Fruit fly (Drosophila melanogaster) whole organism, embryonic: ENCODE data around the gene CG4461.

Experiments
- Ada2b ChIP-seq: fragments of 200-800 bp; sonication (Bioruptor generic); IDR thresholded peaks from 2 replicates; pipeline ENCODE4 v1.3.6; 2022; ENCODE audit warnings: missing biosample characterization, missing genetic modification characterization
- CG11456 ChIP-seq: fragments of 200-800 bp; sonication (Bioruptor generic); IDR thresholded peaks from 3 replicates; pipeline ENCODE4 v1.3.6; 2022; ENCODE audit warnings: missing biosample characterization, missing genetic modification characterization
- CG12155 ChIP-seq: fragments of 200-800 bp; sonication (Bioruptor generic); optimal IDR thresholded peaks from 3 replicates; lab custom pipeline; 2016; ENCODE audit warnings: missing biosample characterization, missing genetic modification characterization
- CG12219 ChIP-seq: fragments of 200-800 bp; sonication (Bioruptor generic); optimal IDR thresholded peaks from 3 replicates; lab custom pipeline; 2018; ENCODE audit warnings: missing biosample characterization, mild to moderate bottlenecking, missing genetic modification characterization
- CG14710 ChIP-seq: fragments of 200-800 bp; sonication (Bioruptor generic); optimal IDR thresholded peaks from 3 replicates; lab custom pipeline; 2019; ENCODE audit warnings: missing biosample characterization, mild to moderate bottlenecking, missing genetic modification characterization, moderate library complexity
- CG14860 ChIP-seq: fragments of 200-800 bp; sonication (Bioruptor generic); IDR thresholded peaks from 3 replicates; pipeline ENCODE4 v1.3.6; 2022; ENCODE audit warnings: missing biosample characterization, missing genetic modification characterization; ENCODE audit not compliant: partially characterized antibody
- CG15696 ChIP-seq: fragments of 200-800 bp; sonication (Bioruptor generic); optimal IDR thresholded peaks from 2 replicates; lab custom pipeline; 2019; ENCODE audit warnings: missing biosample characterization, mild to moderate bottlenecking, missing genetic modification characterization, moderate library complexity
- CG1603 ChIP-seq: fragments of 200-800 bp; sonication (Bioruptor generic); optimal IDR thresholded peaks from 2 replicates; lab custom pipeline; 2019; ENCODE audit warnings: missing biosample characterization, mild to moderate bottlenecking, missing genetic modification characterization, moderate library complexity
- CG16863 ChIP-seq: fragments of 200-800 bp; sonication (Bioruptor generic); optimal IDR thresholded peaks from 3 replicates; lab custom pipeline; 2016; ENCODE audit warnings: missing biosample characterization, missing genetic modification characterization
- CG1792 ChIP-seq: fragments of 200-800 bp; sonication (Bioruptor generic); optimal IDR thresholded peaks from 2 replicates; lab custom pipeline; 2016; ENCODE audit warnings: missing biosample characterization, missing genetic modification characterization
- CG2120 ChIP-seq: fragments of 200-800 bp; sonication (Bioruptor generic); optimal IDR thresholded peaks from 3 replicates; lab custom pipeline; 2016; ENCODE audit warnings: missing biosample characterization, missing genetic modification characterization
- CG3065 ChIP-seq: fragments of 200-800 bp; sonication (Bioruptor generic); optimal IDR thresholded peaks from 2 replicates; lab custom pipeline; 2016; ENCODE audit warnings: missing biosample characterization, missing genetic modification characterization
- CG3995 ChIP-seq: fragments of 200-800 bp; sonication (Bioruptor generic); optimal IDR thresholded peaks from 3 replicates; lab custom pipeline; 2016; ENCODE audit warnings: missing biosample characterization, missing genetic modification characterization
- CG4360 ChIP-seq: fragments of 200-800 bp; sonication (Bioruptor generic); IDR thresholded peaks from 2 replicates; pipeline ENCODE4 v1.3.6; 2022; ENCODE audit warnings: missing biosample characterization, missing genetic modification characterization
- CG6689 ChIP-seq: fragments of 200-800 bp; sonication (Bioruptor generic); IDR thresholded peaks from 2 replicates; pipeline ENCODE4 v1.3.6; 2022; ENCODE audit warnings: missing biosample characterization, missing genetic modification characterization
- CG7839 ChIP-seq: fragments of 200-800 bp; sonication (Bioruptor generic); optimal IDR thresholded peaks from 3 replicates; lab custom pipeline; 2018; ENCODE audit warnings: missing biosample characterization, mild to moderate bottlenecking, missing genetic modification characterization, moderate library complexity
- CG8924 ChIP-seq: fragments of 200-800 bp; optimal IDR thresholded peaks from 3 replicates; lab custom pipeline; 2019; ENCODE audit warnings: missing biosample characterization, mild to moderate bottlenecking, missing genetic modification characterization, moderate library complexity
- CG9932 ChIP-seq: fragments of 200-800 bp; sonication (Bioruptor generic); IDR thresholded peaks from 2 replicates; pipeline ENCODE4 v1.3.6; 2022; ENCODE audit warnings: missing biosample characterization, missing genetic modification characterization
- D ChIP-seq, 2 experiments: fragments of 200-800 bp in 1 of 2; fragments of >200 bp in 1 of 2; sonication (Bioruptor generic) in 1 of 2; optimal IDR thresholded peaks; 2 replicates in 1 of 2; 3 replicates in 1 of 2; lab custom pipeline; 2017; ENCODE audit warnings: mild to moderate bottlenecking in 1 of 2, missing biosample characterization in 1 of 2, missing genetic modification characterization in 1 of 2, missing genetic modification reagents in 1 of 2
- Deaf1 ChIP-seq: fragments of 200-800 bp; optimal IDR thresholded peaks from 3 replicates; lab custom pipeline; 2019; ENCODE audit warnings: missing biosample characterization, mild to moderate bottlenecking, missing genetic modification characterization, moderate library complexity
- Drgx ChIP-seq: fragments of 200-800 bp; sonication (Bioruptor generic); IDR thresholded peaks from 2 replicates; pipeline ENCODE4 v1.3.6; 2022; ENCODE audit warnings: missing biosample characterization, missing genetic modification characterization
- Ets97D ChIP-seq: fragments of 200-800 bp; sonication (Bioruptor generic); optimal IDR thresholded peaks from 3 replicates; lab custom pipeline; 2016; ENCODE audit warnings: missing biosample characterization, missing genetic modification characterization
- Hr51 ChIP-seq, 2 experiments: fragments of 200-800 bp; sonication (Bioruptor generic); optimal IDR thresholded peaks; 2 replicates in 1 of 2; 3 replicates in 1 of 2; lab custom pipeline; 2016 to 2018; ENCODE audit warnings: missing biosample characterization in 2 of 2, missing genetic modification characterization in 2 of 2, mild to moderate bottlenecking in 1 of 2, moderate library complexity in 1 of 2
- Max ChIP-seq: fragments of 200-800 bp; sonication (Bioruptor generic); optimal IDR thresholded peaks from 2 replicates; lab custom pipeline; 2016; ENCODE audit warnings: missing biosample characterization, mild to moderate bottlenecking, missing genetic modification characterization
- Rfx ChIP-seq: fragments of 200-800 bp; sonication (Bioruptor generic); IDR thresholded peaks from 2 replicates; pipeline ENCODE4 v1.3.6; 2022; ENCODE audit warnings: missing biosample characterization, missing genetic modification characterization
- TFAM ChIP-seq: fragments of 200-800 bp; sonication (Bioruptor generic); optimal IDR thresholded peaks from 2 replicates; lab custom pipeline; 2017; ENCODE audit warnings: missing biosample characterization, missing genetic modification characterization, inconsistent platforms
- YL-1 ChIP-seq: fragments of 200-800 bp; sonication (Bioruptor generic); optimal IDR thresholded peaks from 3 replicates; lab custom pipeline; 2017; ENCODE audit warnings: missing biosample characterization, mild to moderate bottlenecking, missing genetic modification characterization
- bbx ChIP-seq: fragments of 200-800 bp; sonication (Bioruptor generic); IDR thresholded peaks from 2 replicates; pipeline ENCODE4 v1.3.6; 2022; ENCODE audit warnings: missing biosample characterization, missing genetic modification characterization; ENCODE audit not compliant: partially characterized antibody
- corto ChIP-seq: fragments of 200-800 bp; sonication (Bioruptor generic); optimal IDR thresholded peaks from 2 replicates; lab custom pipeline; 2016; ENCODE audit warnings: missing biosample characterization, mild to moderate bottlenecking, missing genetic modification characterization, moderate library complexity
- croc ChIP-seq: fragments of 200-800 bp; sonication (Bioruptor generic); conservative IDR thresholded peaks from 3 replicates; pipeline ENCODE4 v1.3.6; 2022; ENCODE audit warnings: missing biosample characterization, missing genetic modification characterization
- fu2 ChIP-seq: fragments of 200-800 bp; sonication (Bioruptor generic); optimal IDR thresholded peaks from 2 replicates; lab custom pipeline; 2016; ENCODE audit warnings: missing biosample characterization, missing genetic modification characterization
- ind ChIP-seq: fragments of 200-800 bp; sonication (Bioruptor generic); optimal IDR thresholded peaks from 3 replicates; lab custom pipeline; 2016; ENCODE audit warnings: missing biosample characterization, missing genetic modification characterization
- kay ChIP-seq: fragments of 200-800 bp; sonication (Bioruptor generic); optimal IDR thresholded peaks from 2 replicates; lab custom pipeline; 2016; ENCODE audit warnings: missing biosample characterization, missing genetic modification characterization
- klu ChIP-seq: fragments of 200-800 bp; sonication (Bioruptor generic); IDR thresholded peaks from 2 replicates; pipeline ENCODE4 v1.3.6; 2022; ENCODE audit warnings: missing biosample characterization, missing genetic modification characterization
- knrl ChIP-seq: fragments of 200-800 bp; sonication (Bioruptor generic); IDR thresholded peaks from 3 replicates; pipeline ENCODE4 v1.3.6; 2022; ENCODE audit warnings: missing biosample characterization, missing genetic modification characterization; ENCODE audit not compliant: partially characterized antibody
- lbe ChIP-seq: fragments of 200-800 bp; sonication (Bioruptor generic); optimal IDR thresholded peaks from 2 replicates; lab custom pipeline; 2016; ENCODE audit warnings: missing biosample characterization, mild to moderate bottlenecking, missing genetic modification characterization
- lilli ChIP-seq: fragments of 200-800 bp; sonication (Bioruptor generic); optimal IDR thresholded peaks from 3 replicates; lab custom pipeline; 2016; ENCODE audit warnings: missing biosample characterization, missing genetic modification characterization
- mam ChIP-seq: fragments of 200-800 bp; sonication (Bioruptor generic); optimal IDR thresholded peaks from 3 replicates; lab custom pipeline; 2016; ENCODE audit warnings: missing biosample characterization, missing genetic modification characterization
- peb ChIP-seq: fragments of 200-800 bp; sonication (Bioruptor generic); IDR thresholded peaks from 2 replicates; pipeline ENCODE4 v1.3.6; 2022; ENCODE audit warnings: missing biosample characterization, missing genetic modification characterization
- pho ChIP-seq: fragments of 200-800 bp; sonication (Bioruptor generic); optimal IDR thresholded peaks from 2 replicates; lab custom pipeline; 2016; ENCODE audit warnings: missing biosample characterization, missing genetic modification characterization
- prd ChIP-seq, 3 experiments: fragments of >200 bp in 2 of 3; fragments of 200-800 bp in 1 of 3; sonication (Bioruptor generic) in 1 of 3; optimal IDR thresholded peaks in 2 of 3; IDR thresholded peaks in 1 of 3; 2 replicates in 2 of 3; 3 replicates in 1 of 3; pipeline versions ENCODE4 v1.3.6 to Lab custom; 2017 to 2022; ENCODE audit warnings: missing biosample characterization in 1 of 3, missing genetic modification characterization in 1 of 3
- sna ChIP-seq: fragments of 200-800 bp; sonication (Bioruptor generic); IDR thresholded peaks from 2 replicates; pipeline ENCODE4 v1.3.6; 2022; ENCODE audit warnings: missing biosample characterization, missing genetic modification characterization; ENCODE audit not compliant: partially characterized antibody
- tin ChIP-seq: fragments of 200-800 bp; sonication (Bioruptor generic); optimal IDR thresholded peaks from 3 replicates; lab custom pipeline; 2016; ENCODE audit warnings: missing biosample characterization, missing genetic modification characterization
- tll ChIP-seq, 2 experiments: fragments of 200-800 bp in 1 of 2; fragments of >200 bp in 1 of 2; sonication (Bioruptor generic) in 1 of 2; optimal IDR thresholded peaks; 2 replicates each; lab custom pipeline; 2017 to 2019; ENCODE audit warnings: missing biosample characterization in 2 of 2, missing genetic modification characterization in 2 of 2, mild to moderate bottlenecking in 1 of 2, moderate library complexity in 1 of 2
- trem ChIP-seq: fragments of 200-800 bp; optimal IDR thresholded peaks from 3 replicates; lab custom pipeline; 2019; ENCODE audit warnings: missing biosample characterization, mild to moderate bottlenecking, missing genetic modification characterization, moderate library complexity
- twi ChIP-seq: fragments of 200-800 bp; optimal IDR thresholded peaks from 2 replicates; lab custom pipeline; 2019; ENCODE audit warnings: missing biosample characterization, mild to moderate bottlenecking, missing genetic modification characterization, moderate library complexity
- vnd ChIP-seq: fragments of 200-800 bp; sonication (Bioruptor generic); IDR thresholded peaks from 3 replicates; pipeline ENCODE4 v1.3.6; 2022; ENCODE audit warnings: missing biosample characterization, missing genetic modification characterization; ENCODE audit not compliant: partially characterized antibody
- zen ChIP-seq: fragments of 200-800 bp; sonication (Bioruptor generic); optimal IDR thresholded peaks from 3 replicates; lab custom pipeline; 2018; ENCODE audit warnings: missing biosample characterization, mild to moderate bottlenecking, missing genetic modification characterization, moderate library complexity

CG4461 gene

dm6 chr3L:9366850-9367430 lies 8.3 kb upstream of the CG4461 start, which contains the start of the genes Klp67A and CG4452 (continued):
- TF ChIP-seq Max (GFP tag; lab: Kevin White, UChicago) (peak; percentile 32), pho (GFP tag; lab: Kevin White, UChicago) (peak; percentile 43), D (optimal IDR thresholded peaks at IDR 0.05; lab: Kevin White, UChicago) (no peak), D (GFP tag; optimal IDR thresholded peaks at IDR 0.05; lab: Kevin White, UChicago) (no peak), CG9932 (peak; percentile 60), CG1603 (tag; lab: Kevin White, UChicago) (peak; percentile 20), CG12155 (peak; percentile 53), CG4360 (GFP tag; lab: Robert Waterston, UW) (no peak), Ada2b (GFP tag; lab: Robert Waterston, UW) (no peak), Ets97D (GFP tag; lab: Kevin White, UChicago) (peak; percentile 67), CG6689 (GFP tag; lab: Robert Waterston, UW) (peak; percentile 25; the same call in 1 of the 2 replicates), lbe (GFP tag; lab: Kevin White, UChicago) (peak; percentile 47), tll (GFP tag; optimal IDR thresholded peaks at IDR 0.05; lab: Kevin White, UChicago) (peak in 1 of 2 experiments; percentile 22), vnd (GFP tag; lab: Robert Waterston, UW) (peak; percentile 93), fu2 (GFP tag; lab: Kevin White, UChicago) (no peak), mam (GFP tag; lab: Kevin White, UChicago) (peak; percentile 22), CG3995 (GFP tag; lab: Kevin White, UChicago) (peak; percentile 85), klu (GFP tag; lab: Robert Waterston, UW) (no peak), lilli (GFP tag; lab: Kevin White, UChicago) (peak; percentile 58), zen (tag; lab: Kevin White, UChicago) (peak; percentile 69), corto (GFP tag; lab: Kevin White, UChicago) (peak; percentile 52), bbx (GFP tag; lab: Robert Waterston, UW) (peak; percentile 86), CG3065 (GFP tag; lab: Kevin White, UChicago) (no peak), trem (tag; lab: Kevin White, UChicago) (peak; percentile 77), kay (GFP tag; lab: Kevin White, UChicago) (peak; percentile 39), YL-1 (GFP tag; lab: Kevin White, UChicago) (peak; percentile 39), CG2120 (GFP tag; lab: Kevin White, UChicago) (peak; percentile 45), tin (GFP tag; lab: Kevin White, UChicago) (peak; percentile 55), CG11456 (0 out of 3 replicates have a peak, but pooled peaks have one; percentile 4), TFAM (GFP tag; lab: Kevin White, UChicago) (no peak), CG16863 (GFP tag; lab: Kevin White, UChicago) (no peak), peb (GFP tag; lab: Robert Waterston, UW) (no peak), CG7839 (tag; lab: Kevin White, UChicago) (peak; percentile 46), Hr51 (GFP tag; optimal IDR thresholded peaks at IDR 0.05; lab: Kevin White, UChicago) (peak in 1 of 2 experiments; percentile 37), CG14860 (GFP tag; lab: Robert Waterston, UW) (peak; percentile 94), Rfx (peak; percentile 52), ind (GFP tag; lab: Kevin White, UChicago) (peak; percentile 36), sna (peak; percentile 91), CG8924 (tag; lab: Kevin White, UChicago) (peak; percentile 72), CG1792 (GFP tag; lab: Kevin White, UChicago) (no peak), twi (tag; lab: Kevin White, UChicago) (peak; percentile 52), CG15696 (peak; percentile 37), Drgx (GFP tag; lab: Robert Waterston, UW) (no peak), CG12219 (no peak), prd (optimal IDR thresholded peaks at IDR 0.05; lab: Kevin White, UChicago) (no peak), prd (GFP tag; IDR thresholded peaks at IDR 0.05; lab: Robert Waterston, UW) (0 out of 3 replicates have a peak, but pooled peaks have one; percentile 44), knrl (GFP tag; lab: Robert Waterston, UW) (peak; percentile 93), CG14710 (peak; percentile 90), Deaf1 (tag; lab: Kevin White, UChicago) (no peak), croc (GFP tag; lab: Robert Waterston, UW) (no peak)
